Fruit fly (Drosophila melanogaster): ENCODE measurements around the gene CG14631.

The CG14631 gene

dm6 chrX:1011543-1012085, at the start of gene CG14631, which contains the start of gene TfIIA-S-2:
Gene CG14631 (plus strand): TSS chrX:1012035.
Gene TfIIA-S-2 (minus strand): TSS chrX:1011643.
- TF ChIP-seq Mnt (GFP tag; optimal IDR thresholded peaks at IDR 0.05) (no peak), tj (GFP tag; optimal IDR thresholded peaks at IDR 0.05) (no peak), toe (GFP tag; optimal IDR thresholded peaks at IDR 0.05) (no peak), CG7045 (GFP tag; optimal IDR thresholded peaks at IDR 0.05) (no peak)

- TF ChIP-seq Hr96 (GFP tag; optimal IDR thresholded peaks at IDR 0.05), result no peak
- no peak for TF ChIP-seq CG12768 (GFP tag; optimal IDR thresholded peaks at IDR 0.05)
- no peak for TF ChIP-seq CG14711 (tag; optimal IDR thresholded peaks at IDR 0.05)
- TF ChIP-seq cic (GFP tag; optimal IDR thresholded peaks at IDR 0.05), result no peak
- TF ChIP-seq CG33017 (tag; optimal IDR thresholded peaks at IDR 0.05), result no peak
- TF ChIP-seq CG11617 (GFP tag; optimal IDR thresholded peaks at IDR 0.05), result no peak
- no peak for TF ChIP-seq cnc (optimal IDR thresholded peaks at IDR 0.05)
- no peak for TF ChIP-seq kay (GFP tag; ENCODE audit: borderline replicate concordance)
- no peak for TF ChIP-seq Mnt (GFP tag; optimal IDR thresholded peaks at IDR 0.05)
- TF ChIP-seq ovo (GFP tag; optimal IDR thresholded peaks at IDR 0.05), result no peak
- no peak for TF ChIP-seq CG1620 (GFP tag; optimal IDR thresholded peaks at IDR 0.05)
- no peak for TF ChIP-seq Clk (GFP tag; optimal IDR thresholded peaks at IDR 0.05)
- no peak for TF ChIP-seq CG7101 (tag; optimal IDR thresholded peaks at IDR 0.05)
- no peak for TF ChIP-seq CG5204 (GFP tag; optimal IDR thresholded peaks at IDR 0.05)
- no peak for TF ChIP-seq tj (GFP tag; optimal IDR thresholded peaks at IDR 0.05)
- TF ChIP-seq bab1 (GFP tag; optimal IDR thresholded peaks at IDR 0.05), result no peak
- TF ChIP-seq CG7045 (GFP tag; optimal IDR thresholded peaks at IDR 0.05), result no peak
- TF ChIP-seq Crg-1 (GFP tag; optimal IDR thresholded peaks at IDR 0.05), result no peak
Observed at dm6 chrX:964012-964411, 47.8 kb upstream of the CG14631 start.

DNA sequence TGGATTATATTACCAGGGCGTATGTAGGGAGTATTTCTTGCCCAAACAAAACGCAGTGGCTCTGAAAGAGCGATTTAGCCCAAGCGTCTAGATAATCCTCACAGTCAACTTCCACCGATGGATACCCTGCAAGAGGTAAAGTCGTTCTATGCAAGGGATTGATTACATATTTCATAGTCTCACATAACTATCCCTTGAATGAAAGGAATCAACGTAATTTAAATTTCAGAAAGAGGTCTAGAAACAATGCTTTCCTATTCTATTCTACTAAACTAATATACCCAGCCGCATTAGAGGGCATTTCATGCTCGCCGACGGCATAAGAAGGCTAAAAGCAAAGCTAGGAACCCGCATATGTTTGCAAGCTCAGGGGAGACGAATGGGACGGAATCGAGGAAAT, 45.0 kb upstream of the CG14631 start:
- TF ChIP-seq CG33017 (tag; optimal IDR thresholded peaks at IDR 0.05), result no peak
- TF ChIP-seq toe (GFP tag; optimal IDR thresholded peaks at IDR 0.05), result no peak
- TF ChIP-seq Hr96 (GFP tag; optimal IDR thresholded peaks at IDR 0.05), result no peak
- no peak for TF ChIP-seq bab1 (GFP tag; optimal IDR thresholded peaks at IDR 0.05)
- no peak for TF ChIP-seq CG12768 (GFP tag; optimal IDR thresholded peaks at IDR 0.05)
- TF ChIP-seq kay (GFP tag; ENCODE audit: borderline replicate concordance), result no peak
- no peak for TF ChIP-seq cic (GFP tag; optimal IDR thresholded peaks at IDR 0.05)
- TF ChIP-seq pad (GFP tag; optimal IDR thresholded peaks at IDR 0.05), result no peak
- no peak for TF ChIP-seq CG5204 (GFP tag; optimal IDR thresholded peaks at IDR 0.05)
- no peak for TF ChIP-seq CG11617 (GFP tag; optimal IDR thresholded peaks at IDR 0.05)
- TF ChIP-seq ovo (GFP tag; optimal IDR thresholded peaks at IDR 0.05), result no peak
- no peak for TF ChIP-seq tj (GFP tag; optimal IDR thresholded peaks at IDR 0.05)
- no peak for TF ChIP-seq CG7101 (tag; optimal IDR thresholded peaks at IDR 0.05)
- no peak for TF ChIP-seq Crg-1 (GFP tag; optimal IDR thresholded peaks at IDR 0.05)
- no peak for TF ChIP-seq CG1620 (GFP tag; optimal IDR thresholded peaks at IDR 0.05)
- no peak for TF ChIP-seq CG7045 (GFP tag; optimal IDR thresholded peaks at IDR 0.05)
- TF ChIP-seq Mnt (GFP tag; optimal IDR thresholded peaks at IDR 0.05), result no peak
- no peak for TF ChIP-seq cnc (optimal IDR thresholded peaks at IDR 0.05)

dm6 chrX:985911-986310, 25.9 kb upstream of the CG14631 start:
- TF ChIP-seq kay (GFP tag; ENCODE audit: borderline replicate concordance), result no peak
- peak; percentile 46 for TF ChIP-seq pad (GFP tag; optimal IDR thresholded peaks at IDR 0.05)
- no peak for TF ChIP-seq bab1 (GFP tag; optimal IDR thresholded peaks at IDR 0.05)
- no peak for TF ChIP-seq CG7045 (GFP tag; optimal IDR thresholded peaks at IDR 0.05)

- TF ChIP-seq kay (GFP tag; ENCODE audit: borderline replicate concordance), result no peak
- TF ChIP-seq CG5204 (GFP tag; optimal IDR thresholded peaks at IDR 0.05), result no peak
- TF ChIP-seq CG7101 (tag; optimal IDR thresholded peaks at IDR 0.05), result no peak
- no peak for TF ChIP-seq CG7045 (GFP tag; optimal IDR thresholded peaks at IDR 0.05)
- TF ChIP-seq toe (GFP tag; optimal IDR thresholded peaks at IDR 0.05), result no peak
- no peak for TF ChIP-seq ovo (GFP tag; optimal IDR thresholded peaks at IDR 0.05)
- no peak for TF ChIP-seq bab1 (GFP tag; optimal IDR thresholded peaks at IDR 0.05)
- no peak for TF ChIP-seq tj (GFP tag; optimal IDR thresholded peaks at IDR 0.05)
- no peak for TF ChIP-seq CG1620 (GFP tag; optimal IDR thresholded peaks at IDR 0.05)
- TF ChIP-seq Hr96 (GFP tag; optimal IDR thresholded peaks at IDR 0.05), result no peak
Observed at dm6 chrX:990218-990617, 21.6 kb upstream of the CG14631 start, which contains the start of gene CG18823. Gene CG18823 (plus strand): TSS chrX:990518.

DNA sequence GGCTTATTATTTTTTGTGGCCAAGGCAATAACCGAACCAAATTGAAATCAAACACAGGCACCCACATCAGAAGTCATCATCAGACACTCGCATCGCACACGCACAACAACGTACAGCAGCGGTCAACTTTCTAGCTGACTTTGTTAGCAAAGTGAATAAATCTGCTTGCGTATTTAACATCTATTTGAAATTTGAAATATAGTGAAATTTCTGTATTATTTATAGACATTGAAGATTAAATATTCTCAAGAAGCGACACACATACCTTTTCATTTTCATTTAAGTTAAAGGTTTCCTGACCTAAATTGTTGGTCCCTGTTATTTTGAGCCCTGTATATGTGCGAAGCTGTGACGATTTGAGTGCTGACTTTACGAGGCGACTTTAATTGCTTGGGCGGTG, 13.0 kb upstream of the CG14631 start:
- TF ChIP-seq bab1 (GFP tag; optimal IDR thresholded peaks at IDR 0.05), result no peak
- no peak for TF ChIP-seq CG1620 (GFP tag; optimal IDR thresholded peaks at IDR 0.05)
- TF ChIP-seq CG5204 (GFP tag; optimal IDR thresholded peaks at IDR 0.05), result no peak
- TF ChIP-seq Hr96 (GFP tag; optimal IDR thresholded peaks at IDR 0.05), result no peak
- no peak for TF ChIP-seq CG7045 (GFP tag; optimal IDR thresholded peaks at IDR 0.05)
- TF ChIP-seq CG12768 (GFP tag; optimal IDR thresholded peaks at IDR 0.05), result no peak
- no peak for TF ChIP-seq cnc (optimal IDR thresholded peaks at IDR 0.05)
- no peak for TF ChIP-seq tj (GFP tag; optimal IDR thresholded peaks at IDR 0.05)

DNA sequence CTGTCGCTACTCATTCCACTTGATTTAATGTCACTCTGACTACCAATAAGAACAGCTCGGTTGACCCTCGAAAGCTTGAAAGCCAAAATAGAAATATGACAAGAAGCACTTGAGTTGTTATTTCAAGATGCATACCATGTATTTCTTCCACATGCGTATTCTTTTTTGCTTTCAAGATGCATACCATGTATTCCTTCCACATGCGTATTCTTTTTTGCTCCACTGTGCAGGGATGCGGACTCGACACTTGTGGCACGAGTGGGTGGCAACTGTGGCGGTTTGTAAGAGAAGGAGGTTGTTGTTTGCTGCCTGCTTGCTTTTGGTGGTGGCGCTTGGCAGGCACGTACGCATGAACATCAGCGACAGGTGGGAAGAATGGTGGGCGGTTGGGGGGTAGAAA, 5.7 kb upstream of the CG14631 start:
- TF ChIP-seq bab1 (GFP tag; optimal IDR thresholded peaks at IDR 0.05) (no peak), CG7045 (GFP tag; optimal IDR thresholded peaks at IDR 0.05) (no peak), cnc (optimal IDR thresholded peaks at IDR 0.05) (no peak), Crg-1 (GFP tag; optimal IDR thresholded peaks at IDR 0.05) (no peak), ovo (GFP tag; optimal IDR thresholded peaks at IDR 0.05) (no peak), CG33017 (tag; optimal IDR thresholded peaks at IDR 0.05) (no peak), kay (GFP tag; ENCODE audit: borderline replicate concordance) (no peak)
